Fruit fly (Drosophila melanogaster): ENCODE results near the gene fax.

The fax gene

dm6 chr3L:16412394-16412950 lies 844 bp upstream of the fax start, which contains the start of gene Serinc (continued):
- peak; percentile 53 for TF ChIP-seq CG12104 (GFP tag; optimal IDR thresholded peaks at IDR 0.05)
- no peak for TF ChIP-seq Hand (GFP tag; optimal IDR thresholded peaks at IDR 0.05)
- TF ChIP-seq CG6813 (GFP tag; optimal IDR thresholded peaks at IDR 0.05), result no peak
- TF ChIP-seq cas (GFP tag; IDR thresholded peaks at IDR 0.05), result no peak
- no peak for TF ChIP-seq Sox100B (GFP tag; optimal IDR thresholded peaks at IDR 0.05)
- TF ChIP-seq CG8478 (optimal IDR thresholded peaks at IDR 0.05), result no peak
- TF ChIP-seq h (optimal IDR thresholded peaks at IDR 0.05), result no peak
- peak; percentile 30 for TF ChIP-seq CG12155 (GFP tag; optimal IDR thresholded peaks at IDR 0.05)
- TF ChIP-seq CG14965 (GFP tag; optimal IDR thresholded peaks at IDR 0.05; ENCODE audit: borderline replicate concordance), result peak; percentile 99
- no peak for TF ChIP-seq pros (GFP tag; optimal IDR thresholded peaks at IDR 0.05)
- peak; percentile 80 for TF ChIP-seq nmo (GFP tag; optimal IDR thresholded peaks at IDR 0.05)
- no peak for TF ChIP-seq CG43689 (GFP tag; IDR thresholded peaks at IDR 0.05)
- peak; percentile 66 for TF ChIP-seq CG2120 (GFP tag; optimal IDR thresholded peaks at IDR 0.05)
- TF ChIP-seq CG31224 (GFP tag; IDR thresholded peaks at IDR 0.05), result 0 out of 2 replicates have a peak, but pooled peaks have one; percentile 16
- TF ChIP-seq PHDP (tag; optimal IDR thresholded peaks at IDR 0.05), result peak; percentile 40
- TF ChIP-seq Xbp1 (GFP tag; optimal IDR thresholded peaks at IDR 0.05), result peak; percentile 74
- no peak for TF ChIP-seq dmrt99B (tag; optimal IDR thresholded peaks at IDR 0.05)
- no peak for TF ChIP-seq btn (GFP tag; optimal IDR thresholded peaks at IDR 0.05)
- peak; percentile 92 for TF ChIP-seq CG3995 (GFP tag; optimal IDR thresholded peaks at IDR 0.05)
- no peak for TF ChIP-seq CG11696 (GFP tag; IDR thresholded peaks at IDR 0.05)
- TF ChIP-seq Nf-YC (tag; optimal IDR thresholded peaks at IDR 0.05), result no peak
- peak; percentile 10 for TF ChIP-seq luna (GFP tag; optimal IDR thresholded peaks at IDR 0.05)
- TF ChIP-seq Hsf (GFP tag; optimal IDR thresholded peaks at IDR 0.05), result peak; percentile 69
- TF ChIP-seq kay (GFP tag; optimal IDR thresholded peaks at IDR 0.05), result no peak
- no peak for TF ChIP-seq sqz (GFP tag; optimal IDR thresholded peaks at IDR 0.05)
- TF ChIP-seq CG13894 (tag; optimal IDR thresholded peaks at IDR 0.05), result no peak
- peak; percentile 45 for TF ChIP-seq pho (GFP tag; optimal IDR thresholded peaks at IDR 0.05)
- no peak for TF ChIP-seq sc (optimal IDR thresholded peaks at IDR 0.05)
- peak; percentile 5 for TF ChIP-seq sc (GFP tag; optimal IDR thresholded peaks at IDR 0.05)
- peak; percentile 49 for TF ChIP-seq pita (GFP tag; optimal IDR thresholded peaks at IDR 0.05)
- no peak for TF ChIP-seq Ravus (GFP tag; IDR thresholded peaks at IDR 0.05)
- TF ChIP-seq Mes4 (GFP tag; optimal IDR thresholded peaks at IDR 0.05), result peak; percentile 59
- no peak for TF ChIP-seq CG7786 (GFP tag; optimal IDR thresholded peaks at IDR 0.05)
- TF ChIP-seq sug (tag; optimal IDR thresholded peaks at IDR 0.05), result peak; percentile 66
- TF ChIP-seq al (GFP tag; IDR thresholded peaks at IDR 0.05), result 0 out of 2 replicates have a peak, but pooled peaks have one; percentile 34
- TF ChIP-seq H2.0 (GFP tag; IDR thresholded peaks at IDR 0.05), result no peak
- TF ChIP-seq sens (GFP tag), result peak; percentile 90
- peak; percentile 59 for TF ChIP-seq CG17829 (tag; optimal IDR thresholded peaks at IDR 0.05)
- TF ChIP-seq bbx (GFP tag; IDR thresholded peaks at IDR 0.05; ENCODE audit: partially characterized antibody), result peak; percentile 97
- peak; percentile 70 for TF ChIP-seq slbo (GFP tag; IDR thresholded peaks at IDR 0.05)
- TF ChIP-seq CG18011 (GFP tag; optimal IDR thresholded peaks at IDR 0.05), result no peak
- peak; percentile 81 for TF ChIP-seq CG10267 (tag; optimal IDR thresholded peaks at IDR 0.05)
- TF ChIP-seq inv (GFP tag; IDR thresholded peaks at IDR 0.05; ENCODE audit: partially characterized antibody), result peak; percentile 97
- TF ChIP-seq Neu2 (GFP tag; optimal IDR thresholded peaks at IDR 0.05; ENCODE audit: borderline replicate concordance), result no peak
- peak; percentile 41 to 47 for TF ChIP-seq Pdp1 (GFP tag; optimal IDR thresholded peaks at IDR 0.05)
- TF ChIP-seq Sry-β (GFP tag; optimal IDR thresholded peaks at IDR 0.05), result no peak
- TF ChIP-seq ash1 (GFP tag; optimal IDR thresholded peaks at IDR 0.05), result no peak
- TF ChIP-seq Sry-δ (GFP tag; optimal IDR thresholded peaks at IDR 0.05), result peak; percentile 97
- peak; percentile 9 for TF ChIP-seq Oli (tag; optimal IDR thresholded peaks at IDR 0.05)
- TF ChIP-seq Eip74EF (GFP tag; optimal IDR thresholded peaks at IDR 0.05), result no peak
- peak; percentile 93 for TF ChIP-seq Med (GFP tag)

All from whole organism, embryonic.